Worm (Caenorhabditis elegans): ENCODE results near the gene F38E1.3.

Gene F38E1.3

ce11 chrV:8417271-8417670 lies 41.3 kb downstream of the F38E1.3 start:
- TF ChIP-seq ama-1 (optimal IDR thresholded peaks at IDR 0.05) (no peak), ceh-19 (GFP tag; optimal IDR thresholded peaks at IDR 0.05) (no peak), nfya-1 (tag; optimal IDR thresholded peaks at IDR 0.05) (peak; percentile 54)

DNA sequence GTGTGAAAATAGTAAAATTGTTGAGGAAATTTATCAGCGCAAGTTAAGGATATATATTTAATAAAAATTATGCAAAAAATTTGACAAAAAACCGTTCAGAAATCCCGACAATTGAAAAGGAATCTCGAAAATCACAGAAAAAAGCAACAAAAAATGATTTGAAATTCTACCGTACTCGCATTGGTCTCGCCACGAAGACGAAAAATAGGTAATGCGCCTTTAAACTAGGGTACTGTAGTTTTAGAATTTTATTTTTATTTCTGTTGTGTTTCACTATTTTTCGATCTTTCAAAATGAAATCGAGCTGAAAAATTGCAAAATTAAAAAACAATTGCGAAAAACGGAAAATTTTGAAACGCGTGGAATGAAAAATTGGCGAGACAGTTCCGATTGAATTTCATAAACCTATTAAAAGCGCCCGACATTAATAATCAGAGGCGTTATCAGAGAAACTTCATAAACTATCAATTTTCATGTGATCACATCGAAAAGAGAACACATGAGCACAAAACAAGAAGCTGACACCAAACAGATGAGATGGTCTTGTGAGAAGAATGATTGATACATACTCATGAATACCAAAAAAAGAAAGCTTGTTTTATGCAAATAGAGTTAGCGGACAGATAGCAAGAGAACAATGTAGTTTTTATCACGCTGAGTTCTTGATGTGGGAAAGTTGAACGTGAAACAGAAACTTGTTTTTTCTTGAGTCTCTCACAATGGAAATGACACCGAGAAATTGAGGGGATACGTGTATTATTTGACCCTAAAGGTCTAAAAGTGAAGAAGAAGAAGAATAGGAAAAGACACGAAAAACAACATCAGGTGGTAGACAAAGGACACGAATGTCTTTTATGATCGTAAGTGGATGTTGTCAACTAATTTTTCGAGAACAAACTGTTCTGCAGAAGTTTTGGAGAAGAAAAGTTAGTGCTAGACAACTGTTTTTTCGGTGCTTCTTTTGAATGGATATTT lies 49.2 kb downstream of the F38E1.3 start:
- no peak for TF ChIP-seq hlh-8 (tag; optimal IDR thresholded peaks at IDR 0.05)
- no peak for TF ChIP-seq ceh-9 (tag; optimal IDR thresholded peaks at IDR 0.05)

ce11 chrV:8426210-8426609 lies 50.3 kb downstream of the F38E1.3 start:
- TF ChIP-seq ceh-22 (tag; optimal IDR thresholded peaks at IDR 0.05) (no peak), ceh-9 (tag; optimal IDR thresholded peaks at IDR 0.05) (no peak), unc-42 (tag; optimal IDR thresholded peaks at IDR 0.05) (no peak), ceh-6 (GFP tag; optimal IDR thresholded peaks at IDR 0.05) (no peak), dmd-4 (tag; optimal IDR thresholded peaks at IDR 0.05; ENCODE audit: borderline replicate concordance) (no peak), ztf-16 (tag; optimal IDR thresholded peaks at IDR 0.05) (no peak), lim-6 (tag; optimal IDR thresholded peaks at IDR 0.05) (no peak), fax-1 (tag; optimal IDR thresholded peaks at IDR 0.05) (no peak), ama-1 (optimal IDR thresholded peaks at IDR 0.05) (no peak), nhr-232 (tag; optimal IDR thresholded peaks at IDR 0.05) (no peak), hlh-13 (GFP tag; optimal IDR thresholded peaks at IDR 0.05) (no peak), fkh-6 (tag; optimal IDR thresholded peaks at IDR 0.05) (no peak), rnt-1 (tag; optimal IDR thresholded peaks at IDR 0.05) (no peak), ahr-1 (tag; optimal IDR thresholded peaks at IDR 0.05) (no peak), ceh-45 (GFP tag; IDR thresholded peaks at IDR 0.05) (no peak), unc-3 (GFP tag; conservative IDR thresholded peaks at IDR 0.05) (no peak), unc-3 (tag; optimal IDR thresholded peaks at IDR 0.05) (no peak), sox-4 (tag; optimal IDR thresholded peaks at IDR 0.05) (no peak), sox-2 (GFP tag; IDR thresholded peaks at IDR 0.05) (no peak), npax-4 (tag; optimal IDR thresholded peaks at IDR 0.05) (no peak), pag-3 (tag; optimal IDR thresholded peaks at IDR 0.05; ENCODE audit: borderline replicate concordance) (no peak)

- TF ChIP-seq fkh-6 (tag; optimal IDR thresholded peaks at IDR 0.05) (no peak), pros-1 (tag; optimal IDR thresholded peaks at IDR 0.05) (no peak), lin-11 (tag; optimal IDR thresholded peaks at IDR 0.05) (no peak), sox-4 (tag; optimal IDR thresholded peaks at IDR 0.05) (no peak), gmeb-2 (tag; optimal IDR thresholded peaks at IDR 0.05) (no peak), ceh-14 (tag; optimal IDR thresholded peaks at IDR 0.05) (no peak), sox-2 (GFP tag; IDR thresholded peaks at IDR 0.05) (no peak), odd-2 (tag; optimal IDR thresholded peaks at IDR 0.05) (no peak), ceh-22 (tag; optimal IDR thresholded peaks at IDR 0.05) (no peak), K02D7.2 (tag; optimal IDR thresholded peaks at IDR 0.05) (no peak), rnt-1 (tag; optimal IDR thresholded peaks at IDR 0.05) (no peak), ref-2 (tag; optimal IDR thresholded peaks at IDR 0.05) (no peak), ceh-19 (GFP tag; optimal IDR thresholded peaks at IDR 0.05) (no peak), tbx-7 (tag; optimal IDR thresholded peaks at IDR 0.05) (no peak), che-1 (tag; optimal IDR thresholded peaks at IDR 0.05) (no peak), hlh-13 (GFP tag; optimal IDR thresholded peaks at IDR 0.05) (no peak)
These were observed 51.0 kb downstream of the F38E1.3 start for ce11 chrV:8426741-8427457.
